Fruit fly (Drosophila melanogaster): ENCODE results near the gene spn-E.
A peak's percentile ranks its signal among the peaks of the same experiment; 100 is the strongest.

Gene spn-E

dm6 chr3R:15851912-15852311 is 14.7 kb downstream of the spn-E start:
- TF ChIP-seq Rel (GFP tag; optimal IDR thresholded peaks at IDR 0.05) (no peak), Rel (tag; optimal IDR thresholded peaks at IDR 0.05) (peak; percentile 91), Dif (GFP tag; optimal IDR thresholded peaks at IDR 0.05; ENCODE audit: partially characterized antibody) (no peak), jim (GFP tag; optimal IDR thresholded peaks at IDR 0.05) (no peak), Hr83 (GFP tag; optimal IDR thresholded peaks at IDR 0.05; ENCODE audit: poor library complexity, severe bottlenecking) (no peak)

dm6 chr3R:15853347-15853746 is 16.1 kb downstream of the spn-E start, which contains the start of gene cv-d:
TSS of gene cv-d (minus strand) at chr3R:15853581.
- TF ChIP-seq Rel (GFP tag; optimal IDR thresholded peaks at IDR 0.05) (no peak), Rel (tag; optimal IDR thresholded peaks at IDR 0.05) (peak; percentile 0), brk (GFP tag; optimal IDR thresholded peaks at IDR 0.05) (no peak), OdsH (GFP tag; optimal IDR thresholded peaks at IDR 0.05) (no peak), jim (GFP tag; optimal IDR thresholded peaks at IDR 0.05) (no peak), Mio (GFP tag; optimal IDR thresholded peaks at IDR 0.05) (no peak), fru (GFP tag; optimal IDR thresholded peaks at IDR 0.05) (no peak)

- TF ChIP-seq foxo (GFP tag; optimal IDR thresholded peaks at IDR 0.05) (no peak), Vsx2 (GFP tag; optimal IDR thresholded peaks at IDR 0.05; ENCODE audit: partially characterized antibody) (no peak), Rel (GFP tag; optimal IDR thresholded peaks at IDR 0.05) (no peak), Rel (tag; optimal IDR thresholded peaks at IDR 0.05) (peak; percentile 10), GATAd (GFP tag; optimal IDR thresholded peaks at IDR 0.05) (peak; percentile 78), N (GFP tag; optimal IDR thresholded peaks at IDR 0.05) (peak; percentile 13), tai (GFP tag; optimal IDR thresholded peaks at IDR 0.05) (no peak)
Measured at dm6 chr3R:15857189-15857767, 20.1 kb downstream of the spn-E start, which contains the start of gene Hmt-1. TSS of gene Hmt-1 (minus strand) at chr3R:15857470.

DNA sequence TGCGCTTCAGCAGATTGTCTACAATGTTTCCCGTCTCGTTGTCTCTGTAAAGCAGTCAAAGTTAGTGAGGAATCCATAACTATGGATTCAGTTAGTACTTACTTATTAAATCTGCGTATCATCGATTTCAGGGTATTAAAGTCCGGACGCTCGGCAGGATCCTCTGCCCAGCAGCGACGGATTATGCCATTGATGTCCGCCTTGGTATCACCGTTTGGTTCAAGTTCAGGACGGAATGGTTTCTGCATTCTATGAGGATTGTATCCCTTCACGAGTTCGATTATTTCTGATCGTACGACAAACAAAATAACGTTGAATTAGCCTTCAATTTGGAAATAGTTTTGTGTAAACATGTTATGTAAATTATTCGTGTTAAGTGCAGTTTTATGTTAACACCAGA is 22.7 kb downstream of the spn-E start, which contains the start of gene CG9632:
Gene CG9632 (plus strand): TSS at position 301 of the 400 bp plus-strand sequence.
- TF ChIP-seq OdsH (GFP tag; optimal IDR thresholded peaks at IDR 0.05) (no peak), Hr78 (GFP tag; optimal IDR thresholded peaks at IDR 0.05) (no peak), sage (GFP tag; optimal IDR thresholded peaks at IDR 0.05) (no peak), Sp1 (GFP tag; optimal IDR thresholded peaks at IDR 0.05) (no peak), N (GFP tag; optimal IDR thresholded peaks at IDR 0.05) (no peak), br (GFP tag; optimal IDR thresholded peaks at IDR 0.05) (no peak), CrebA (GFP tag; optimal IDR thresholded peaks at IDR 0.05; ENCODE audit: borderline replicate concordance) (no peak), dmrt93B (GFP tag; optimal IDR thresholded peaks at IDR 0.05) (no peak), h (GFP tag; optimal IDR thresholded peaks at IDR 0.05) (no peak), HLH106 (tag; optimal IDR thresholded peaks at IDR 0.05) (no peak), foxo (GFP tag; optimal IDR thresholded peaks at IDR 0.05) (no peak)

DNA sequence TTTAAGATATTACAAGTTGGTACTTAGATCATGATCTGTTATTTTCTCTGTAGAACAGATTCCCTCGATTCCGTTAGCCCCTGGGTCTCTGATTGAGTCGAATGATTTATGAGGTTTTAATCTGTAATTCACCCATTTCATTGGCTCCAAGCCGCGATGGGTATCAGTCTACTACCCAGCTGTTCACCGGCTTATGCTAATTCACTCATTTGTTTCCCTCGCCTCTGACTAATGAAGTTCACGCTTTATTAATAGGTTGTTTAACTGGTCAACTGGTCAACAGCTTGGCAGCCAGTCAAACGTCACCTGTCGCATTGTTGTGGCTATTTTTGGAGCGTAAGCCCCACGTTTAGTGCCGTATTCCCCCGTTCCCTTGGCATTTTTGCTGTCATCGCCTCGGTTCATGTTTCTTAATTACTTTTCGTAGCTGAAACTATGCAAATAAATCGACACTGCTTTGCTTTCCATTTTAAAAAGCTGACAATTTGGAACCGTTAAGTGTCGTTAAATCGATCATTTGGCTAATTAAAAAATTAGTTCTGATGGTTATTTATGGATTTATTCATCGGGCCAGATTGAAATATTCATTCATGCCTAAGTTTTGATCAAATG is 35.7 kb downstream of the spn-E start:
- TF ChIP-seq ey (GFP tag; optimal IDR thresholded peaks at IDR 0.05) = no peak
- no peak for TF ChIP-seq foxo (GFP tag; optimal IDR thresholded peaks at IDR 0.05)
- TF ChIP-seq brk (GFP tag; optimal IDR thresholded peaks at IDR 0.05) = no peak
- TF ChIP-seq Hnf4 (GFP tag; optimal IDR thresholded peaks at IDR 0.05) = no peak
- no peak for TF ChIP-seq Dfd (GFP tag; optimal IDR thresholded peaks at IDR 0.05)
- no peak for TF ChIP-seq N (GFP tag; optimal IDR thresholded peaks at IDR 0.05)

DNA sequence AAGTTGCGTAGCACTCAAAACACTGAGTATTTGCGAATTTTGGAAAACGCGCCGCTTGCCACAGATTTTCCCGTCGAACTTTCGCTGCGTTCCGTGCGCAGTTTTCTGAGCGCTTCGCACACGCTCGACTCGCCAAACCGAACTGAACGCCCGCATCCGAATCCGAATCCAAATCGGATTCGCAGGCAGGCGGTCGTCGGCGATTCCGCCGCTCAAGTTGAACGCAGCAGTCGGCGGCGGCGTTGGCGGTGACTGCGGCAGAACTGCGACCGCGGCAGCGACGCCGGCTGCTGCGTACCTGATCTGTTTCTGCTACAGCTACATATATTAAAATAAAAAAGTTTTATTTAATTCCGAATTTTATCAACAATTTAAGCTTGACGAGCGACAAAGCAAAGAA is 38.4 kb downstream of the spn-E start, which contains the start of gene CG31183:
Gene CG31183 (minus strand): TSS at position 329 of the 400 bp plus-strand sequence.
- TF ChIP-seq ey (GFP tag; optimal IDR thresholded peaks at IDR 0.05) (no peak), woc (GFP tag; optimal IDR thresholded peaks at IDR 0.05) (no peak), h (GFP tag; optimal IDR thresholded peaks at IDR 0.05) (peak; percentile 2), sage (GFP tag; optimal IDR thresholded peaks at IDR 0.05) (no peak), usp (GFP tag; optimal IDR thresholded peaks at IDR 0.05) (no peak), Hr78 (GFP tag; optimal IDR thresholded peaks at IDR 0.05) (no peak)
